Worm (Caenorhabditis elegans) whole organism, mixed stage, embryonic: ENCODE data around the gene T21D12.11.

Experiments used
- ces-1 ChIP-seq: fragments of 150-350 bp; optimal IDR thresholded peaks from 2 replicates; lab custom pipeline; 2014; ENCODE audit warnings: missing biosample characterization, missing genetic modification reagents, missing genetic modification characterization
- drap-1 ChIP-seq: fragments of 200-800 bp; sonication (Bioruptor generic); optimal IDR thresholded peaks from 3 replicates; lab custom pipeline; 2018; ENCODE audit warnings: mild to moderate bottlenecking, missing genetic modification characterization, missing compliant biosample characterization
- elt-1 ChIP-seq: sonication (generic microtip); optimal IDR thresholded peaks from 2 replicates; lab custom pipeline; 2017; ENCODE audit warnings: missing genetic modification characterization, mild to moderate bottlenecking, missing compliant biosample characterization, antibody characterized with exemption, moderate library complexity, borderline replicate concordance; ENCODE audit not compliant: insufficient read depth
- elt-3 ChIP-seq: fragments of 150-350 bp; optimal IDR thresholded peaks from 2 replicates; lab custom pipeline; 2014; ENCODE audit warnings: missing biosample characterization, missing genetic modification characterization
- mep-1 ChIP-seq: fragments of 150-350 bp; optimal IDR thresholded peaks from 2 replicates; lab custom pipeline; 2017; ENCODE audit warnings: missing biosample characterization, missing genetic modification reagents, missing genetic modification characterization, inconsistent platforms
- nhr-237 ChIP-seq: fragments of 150-350 bp; optimal IDR thresholded peaks from 2 replicates; lab custom pipeline; 2014; ENCODE audit warnings: missing biosample characterization, missing genetic modification characterization
- nhr-28 ChIP-seq: fragments of 150-350 bp; optimal IDR thresholded peaks from 2 replicates; lab custom pipeline; 2014; ENCODE audit warnings: missing biosample characterization, missing genetic modification characterization
- nhr-76 ChIP-seq: sonication (generic microtip); optimal IDR thresholded peaks from 2 replicates; lab custom pipeline; 2017; ENCODE audit warnings: missing biosample characterization, missing genetic modification characterization
- snpc-4 ChIP-seq: fragments of 150-350 bp; optimal IDR thresholded peaks from 2 replicates; lab custom pipeline; 2014; ENCODE audit warnings: missing biosample characterization, missing genetic modification characterization
- unc-120 ChIP-seq: sonication (generic microtip); optimal IDR thresholded peaks from 2 replicates; lab custom pipeline; 2017; ENCODE audit warnings: missing genetic modification characterization, missing compliant biosample characterization; ENCODE audit not compliant: poor library complexity, severe bottlenecking
- unc-62 ChIP-seq: fragments of 150-350 bp; optimal IDR thresholded peaks from 2 replicates; lab custom pipeline; 2014; ENCODE audit warnings: missing biosample characterization, missing genetic modification reagents, missing genetic modification characterization
- ztf-11 ChIP-seq: fragments of 150-350 bp; optimal IDR thresholded peaks from 2 replicates; lab custom pipeline; 2014; ENCODE audit warnings: missing biosample characterization, missing genetic modification characterization

ce11 chrIV:303264-303663 is 34.1 kb downstream of the T21D12.11 start:
- no peak for TF ChIP-seq unc-120 (tag; lab: Kevin White, UChicago)
- TF ChIP-seq elt-1 (tag; lab: Kevin White, UChicago): no peak
- no peak for TF ChIP-seq drap-1 (GFP tag; lab: Kevin White, UChicago)
- no peak for TF ChIP-seq nhr-28 (tag; lab: Kevin White, UChicago)
- no peak for TF ChIP-seq nhr-76
- no peak for TF ChIP-seq unc-62
- no peak for TF ChIP-seq mep-1 (tag; lab: Kevin White, UChicago)
- TF ChIP-seq elt-3 (tag; lab: Kevin White, UChicago): no peak
- TF ChIP-seq ces-1 (GFP tag; lab: Kevin White, UChicago): no peak
- no peak for TF ChIP-seq ztf-11 (tag; lab: Kevin White, UChicago)
- no peak for TF ChIP-seq snpc-4 (tag; lab: Kevin White, UChicago)
- no peak for TF ChIP-seq nhr-237 (tag; lab: Kevin White, UChicago)
